Worm (Caenorhabditis elegans): ENCODE results near the gene T13B5.9.

The T13B5.9 gene

ce11 chrII:1104409-1104808 is at the start of gene T13B5.9:
TSS of gene T13B5.9 (minus strand) at chrII:1104509.
- TF ChIP-seq hlh-30 (tag; optimal IDR thresholded peaks at IDR 0.05; ENCODE audit: insufficient read depth): no peak
- TF ChIP-seq hlh-13 (GFP tag; optimal IDR thresholded peaks at IDR 0.05): no peak
- TF ChIP-seq hlh-15 (tag; optimal IDR thresholded peaks at IDR 0.05): no peak
- TF ChIP-seq ceh-19 (GFP tag; optimal IDR thresholded peaks at IDR 0.05): no peak
- no peak for TF ChIP-seq fkh-10 (GFP tag; optimal IDR thresholded peaks at IDR 0.05)
- TF ChIP-seq madf-2 (tag; optimal IDR thresholded peaks at IDR 0.05): no peak
- no peak for TF ChIP-seq ttx-3 (tag; optimal IDR thresholded peaks at IDR 0.05)
- TF ChIP-seq unc-3 (GFP tag; conservative IDR thresholded peaks at IDR 0.05): no peak
- no peak for TF ChIP-seq unc-3 (tag; optimal IDR thresholded peaks at IDR 0.05)

ce11 chrII:1153299-1153698 is 49.0 kb upstream of the T13B5.9 start:
- TF ChIP-seq hlh-15 (tag; optimal IDR thresholded peaks at IDR 0.05): no peak
- TF ChIP-seq ama-1 (optimal IDR thresholded peaks at IDR 0.05): no peak
- TF ChIP-seq hlh-8 (tag; optimal IDR thresholded peaks at IDR 0.05): no peak
- TF ChIP-seq zip-5 (tag; optimal IDR thresholded peaks at IDR 0.05): no peak
- TF ChIP-seq Y22D7AL.16 (tag; optimal IDR thresholded peaks at IDR 0.05): no peak
- no peak for TF ChIP-seq unc-86 (tag; optimal IDR thresholded peaks at IDR 0.05)
- no peak for TF ChIP-seq K02D7.2 (tag; optimal IDR thresholded peaks at IDR 0.05)
- no peak for TF ChIP-seq pat-9 (tag; optimal IDR thresholded peaks at IDR 0.05)
- TF ChIP-seq tbx-7 (tag; optimal IDR thresholded peaks at IDR 0.05): no peak
- TF ChIP-seq pha-4 (tag; optimal IDR thresholded peaks at IDR 0.05): no peak
- no peak for TF ChIP-seq dmd-4 (tag; optimal IDR thresholded peaks at IDR 0.05; ENCODE audit: borderline replicate concordance)
- TF ChIP-seq sox-2 (GFP tag; IDR thresholded peaks at IDR 0.05): no peak
- no peak for TF ChIP-seq C08G9.2 (tag; optimal IDR thresholded peaks at IDR 0.05)
- no peak for TF ChIP-seq ets-4 (tag; optimal IDR thresholded peaks at IDR 0.05)
- no peak for TF ChIP-seq hlh-30 (tag; optimal IDR thresholded peaks at IDR 0.05; ENCODE audit: insufficient read depth)
- TF ChIP-seq sox-4 (tag; optimal IDR thresholded peaks at IDR 0.05): no peak

- TF ChIP-seq hlh-8 (tag; optimal IDR thresholded peaks at IDR 0.05): no peak
- no peak for TF ChIP-seq C38D4.7 (GFP tag; optimal IDR thresholded peaks at IDR 0.05)
- no peak for TF ChIP-seq ahr-1 (tag; optimal IDR thresholded peaks at IDR 0.05)
Measured at ce11 chrII:1152732-1153131, 48.4 kb upstream of the T13B5.9 start.

ce11 chrII:1151810-1152209 is 47.5 kb upstream of the T13B5.9 start:
- no peak for TF ChIP-seq F13H6.1 (tag; optimal IDR thresholded peaks at IDR 0.05)
- TF ChIP-seq hlh-8 (tag; optimal IDR thresholded peaks at IDR 0.05): no peak
- TF ChIP-seq lim-6 (tag; optimal IDR thresholded peaks at IDR 0.05): no peak
- TF ChIP-seq fkh-10 (GFP tag; optimal IDR thresholded peaks at IDR 0.05): no peak
- no peak for TF ChIP-seq elt-2 (tag; optimal IDR thresholded peaks at IDR 0.05)
- no peak for TF ChIP-seq pha-4 (tag; optimal IDR thresholded peaks at IDR 0.05)
- no peak for TF ChIP-seq ceh-48 (tag; optimal IDR thresholded peaks at IDR 0.05)
- no peak for TF ChIP-seq che-1 (tag; optimal IDR thresholded peaks at IDR 0.05)
- no peak for TF ChIP-seq C38D4.7 (GFP tag; optimal IDR thresholded peaks at IDR 0.05)
- TF ChIP-seq odd-2 (tag; optimal IDR thresholded peaks at IDR 0.05): no peak
- TF ChIP-seq ceh-6 (GFP tag; optimal IDR thresholded peaks at IDR 0.05): no peak
- TF ChIP-seq ceh-18 (tag; optimal IDR thresholded peaks at IDR 0.05): no peak
- no peak for TF ChIP-seq eyg-1 (tag; optimal IDR thresholded peaks at IDR 0.05)
- no peak for TF ChIP-seq K02D7.2 (tag; optimal IDR thresholded peaks at IDR 0.05)
- no peak for TF ChIP-seq nhr-11 (tag; optimal IDR thresholded peaks at IDR 0.05)
- no peak for TF ChIP-seq dve-1 (tag; optimal IDR thresholded peaks at IDR 0.05)
- TF ChIP-seq tbx-2 (tag; optimal IDR thresholded peaks at IDR 0.05): no peak

- TF ChIP-seq ceh-30 (tag; optimal IDR thresholded peaks at IDR 0.05) (no peak), ceh-14 (tag; optimal IDR thresholded peaks at IDR 0.05) (no peak), pat-9 (tag; optimal IDR thresholded peaks at IDR 0.05) (no peak), hlh-13 (GFP tag; optimal IDR thresholded peaks at IDR 0.05) (no peak), hlh-8 (tag; optimal IDR thresholded peaks at IDR 0.05) (no peak), elt-4 (tag; optimal IDR thresholded peaks at IDR 0.05) (no peak), T23F11.4 (GFP tag; optimal IDR thresholded peaks at IDR 0.05) (no peak), pros-1 (tag; optimal IDR thresholded peaks at IDR 0.05) (no peak), ceh-18 (tag; optimal IDR thresholded peaks at IDR 0.05) (no peak), rnt-1 (tag; optimal IDR thresholded peaks at IDR 0.05) (no peak), dve-1 (tag; optimal IDR thresholded peaks at IDR 0.05) (no peak), tbx-7 (tag; optimal IDR thresholded peaks at IDR 0.05) (no peak), C38D4.7 (GFP tag; optimal IDR thresholded peaks at IDR 0.05) (no peak), K02D7.2 (tag; optimal IDR thresholded peaks at IDR 0.05) (no peak), ztf-16 (tag; optimal IDR thresholded peaks at IDR 0.05) (no peak), hlh-15 (tag; optimal IDR thresholded peaks at IDR 0.05) (no peak), eyg-1 (tag; optimal IDR thresholded peaks at IDR 0.05) (no peak)
Measured at ce11 chrII:1149390-1149789, 45.1 kb upstream of the T13B5.9 start.

Data from whole organism, late embryonic.